Worm (Caenorhabditis elegans) whole organism, L3 larva: Measurements from ENCODE around the gene rack-1.

Experiments
- ZK546.5 ChIP-seq: sonication (generic microtip); optimal IDR thresholded peaks from 2 replicates; lab custom pipeline; 2017; ENCODE audit warnings: missing biosample characterization, missing genetic modification characterization
- ceh-28 ChIP-seq: fragments of 150-350 bp; optimal IDR thresholded peaks from 2 replicates; lab custom pipeline; 2014; ENCODE audit warnings: missing biosample characterization, missing genetic modification reagents, missing genetic modification characterization
- egl-27 ChIP-seq: sonication (generic microtip); optimal IDR thresholded peaks from 4 replicates; lab custom pipeline; 2017; ENCODE audit warnings: missing biosample characterization, missing genetic modification reagents, missing genetic modification characterization
- fos-1 ChIP-seq: fragments of 150-350 bp; optimal IDR thresholded peaks from 2 replicates; lab custom pipeline; 2014; ENCODE audit warnings: missing biosample characterization, missing genetic modification characterization
- mdl-1 ChIP-seq: fragments of 150-350 bp; optimal IDR thresholded peaks from 2 replicates; lab custom pipeline; 2014; ENCODE audit warnings: missing biosample characterization, missing genetic modification characterization
- nhr-25 ChIP-seq: sonication (generic microtip); optimal IDR thresholded peaks from 2 replicates; lab custom pipeline; 2017; ENCODE audit warnings: missing biosample characterization, missing genetic modification characterization
- nhr-77 ChIP-seq: fragments of 150-350 bp; optimal IDR thresholded peaks from 2 replicates; lab custom pipeline; 2014; ENCODE audit warnings: missing biosample characterization, missing genetic modification characterization
- ztf-4 ChIP-seq: fragments of 150-350 bp; optimal IDR thresholded peaks from 2 replicates; lab custom pipeline; 2014; ENCODE audit warnings: missing biosample characterization, missing genetic modification characterization

- no peak for TF ChIP-seq ceh-28
- no peak for TF ChIP-seq fos-1
- no peak for TF ChIP-seq nhr-25 (tag; lab: Kevin White, UChicago)
- no peak for TF ChIP-seq ZK546.5 (tag; lab: Kevin White, UChicago)
- no peak for TF ChIP-seq nhr-77
- TF ChIP-seq mdl-1 (tag; lab: Kevin White, UChicago), result no peak
- no peak for TF ChIP-seq ztf-4 (tag; lab: Kevin White, UChicago)
- no peak for TF ChIP-seq egl-27 (tag; lab: Kevin White, UChicago)
Observed at ce11 chrIV:10143640-10144039, 32.8 kb upstream of the rack-1 start, which contains the start of gene msp-38.
